Fruit fly (Drosophila melanogaster): ENCODE results near the gene spri.

The spri gene

dm6 chrX:10570142-10570756 lies 15.0 kb downstream of the spri start (continued):
- TF ChIP-seq CG6854 (GFP tag; optimal IDR thresholded peaks at IDR 0.05) = no peak
- peak; percentile 91 for TF ChIP-seq CG32006 (GFP tag; optimal IDR thresholded peaks at IDR 0.05)
- peak; percentile 26 for TF ChIP-seq cyc (GFP tag; optimal IDR thresholded peaks at IDR 0.05)
- peak; percentile 56 for TF ChIP-seq fd85E (GFP tag; optimal IDR thresholded peaks at IDR 0.05)
- peak; percentile 59 for TF ChIP-seq CG34406 (GFP tag; optimal IDR thresholded peaks at IDR 0.05)
- peak; percentile 87 for TF ChIP-seq CG7368 (GFP tag; optimal IDR thresholded peaks at IDR 0.05)
- peak; percentile 88 for TF ChIP-seq Lpt (GFP tag; optimal IDR thresholded peaks at IDR 0.05)
- peak; percentile 51 for TF ChIP-seq CG8319 (GFP tag; optimal IDR thresholded peaks at IDR 0.05)
- TF ChIP-seq fkh (GFP tag; optimal IDR thresholded peaks at IDR 0.05) = no peak
- TF ChIP-seq CG11902 (GFP tag; optimal IDR thresholded peaks at IDR 0.05) = peak; percentile 46
- peak; percentile 57 for TF ChIP-seq Sox102F (GFP tag; optimal IDR thresholded peaks at IDR 0.05)
- TF ChIP-seq CG6163 (GFP tag; IDR thresholded peaks at IDR 0.05) = peak; percentile 92
- TF ChIP-seq CG10631 (GFP tag; optimal IDR thresholded peaks at IDR 0.05) = peak; percentile 88
- TF ChIP-seq Eip75B (GFP tag; optimal IDR thresholded peaks at IDR 0.05) = peak; percentile 84
- TF ChIP-seq fd59A (GFP tag; optimal IDR thresholded peaks at IDR 0.05) = peak; percentile 81
- no peak for TF ChIP-seq Eip93F (GFP tag; optimal IDR thresholded peaks at IDR 0.05)

dm6 chrX:10566491-10566890 lies 18.7 kb downstream of the spri start, which contains the start of gene CG15296:
TSS of gene CG15296 (minus strand) at chrX:10566591.
- no peak for TF ChIP-seq Met (GFP tag; optimal IDR thresholded peaks at IDR 0.05)
- TF ChIP-seq topi (GFP tag; optimal IDR thresholded peaks at IDR 0.05) = no peak
- TF ChIP-seq CG6163 (GFP tag; IDR thresholded peaks at IDR 0.05) = no peak
- no peak for TF ChIP-seq spab (GFP tag; optimal IDR thresholded peaks at IDR 0.05)
- TF ChIP-seq Sox15 (GFP tag; optimal IDR thresholded peaks at IDR 0.05) = no peak
- TF ChIP-seq pdm3 (GFP tag; optimal IDR thresholded peaks at IDR 0.05) = no peak
- no peak for TF ChIP-seq dsx (GFP tag; optimal IDR thresholded peaks at IDR 0.05; ENCODE audit: poor library complexity, severe bottlenecking)
- TF ChIP-seq CG11294 (GFP tag; IDR thresholded peaks at IDR 0.05) = no peak
- no peak for TF ChIP-seq Eip93F (GFP tag; optimal IDR thresholded peaks at IDR 0.05)
- no peak for TF ChIP-seq CG10631 (GFP tag; optimal IDR thresholded peaks at IDR 0.05)
- no peak for TF ChIP-seq Ets96B (tag; optimal IDR thresholded peaks at IDR 0.05)

dm6 chrX:10564145-10564544 lies 21.1 kb downstream of the spri start:
- 0 out of 3 replicates have a peak, but pooled peaks have one; percentile 14 for TF ChIP-seq CG6163 (GFP tag; IDR thresholded peaks at IDR 0.05)
- peak; percentile 50 for TF ChIP-seq Eip78C (GFP tag)
- no peak for TF ChIP-seq Blimp-1 (GFP tag; optimal IDR thresholded peaks at IDR 0.05)
- no peak for TF ChIP-seq CG4318 (GFP tag; optimal IDR thresholded peaks at IDR 0.05)
- TF ChIP-seq Gug (GFP tag; IDR thresholded peaks at IDR 0.05) = no peak
- no peak for TF ChIP-seq CG3032 (tag; optimal IDR thresholded peaks at IDR 0.05)
- TF ChIP-seq CG8632 (GFP tag; optimal IDR thresholded peaks at IDR 0.05) = no peak
- no peak for TF ChIP-seq acj6 (GFP tag; optimal IDR thresholded peaks at IDR 0.05)
- TF ChIP-seq pdm3 (GFP tag; optimal IDR thresholded peaks at IDR 0.05) = no peak
- TF ChIP-seq CG32006 (GFP tag; optimal IDR thresholded peaks at IDR 0.05) = peak; percentile 23
- peak; percentile 19 for TF ChIP-seq svp (GFP tag)
- no peak for TF ChIP-seq CG11294 (GFP tag; IDR thresholded peaks at IDR 0.05)
- no peak for TF ChIP-seq cyc (GFP tag; optimal IDR thresholded peaks at IDR 0.05)
- TF ChIP-seq CG11762 (GFP tag; optimal IDR thresholded peaks at IDR 0.05; ENCODE audit: insufficient read depth) = no peak
- TF ChIP-seq CG9139 (GFP tag; optimal IDR thresholded peaks at IDR 0.05) = no peak
- TF ChIP-seq eg (GFP tag; IDR thresholded peaks at IDR 0.05) = no peak
- no peak for TF ChIP-seq spab (GFP tag; optimal IDR thresholded peaks at IDR 0.05)
- TF ChIP-seq Hr4 (GFP tag; optimal IDR thresholded peaks at IDR 0.05) = peak; percentile 17
- no peak for TF ChIP-seq lz (GFP tag; optimal IDR thresholded peaks at IDR 0.05)
- TF ChIP-seq fd59A (GFP tag; optimal IDR thresholded peaks at IDR 0.05) = no peak

Measured in whole organism, prepupa.